Fruit fly (Drosophila melanogaster) whole organism, adult: ENCODE data around the gene xit.

ENCODE experiments used
- CG11617 ChIP-seq: fragments of 200-800 bp; sonication (Bioruptor generic); optimal IDR thresholded peaks from 2 replicates; lab custom pipeline; 2017; ENCODE audit warnings: mild to moderate bottlenecking, missing biosample characterization, missing genetic modification reagents, missing genetic modification characterization
- CG12768 ChIP-seq: fragments of 200-800 bp; sonication (Bioruptor generic); optimal IDR thresholded peaks from 2 replicates; lab custom pipeline; 2017; ENCODE audit warnings: missing biosample characterization, missing genetic modification characterization, mild to moderate bottlenecking, moderate library complexity, missing genetic modification reagents
- CG14711 ChIP-seq: fragments of 200-800 bp; sonication (Bioruptor generic); optimal IDR thresholded peaks from 2 replicates; lab custom pipeline; 2018; ENCODE audit warnings: missing biosample characterization, mild to moderate bottlenecking, missing genetic modification characterization, moderate library complexity
- CG1620 ChIP-seq: fragments of 200-800 bp; sonication (Bioruptor generic); optimal IDR thresholded peaks from 2 replicates; lab custom pipeline; 2016; ENCODE audit warnings: missing biosample characterization, missing genetic modification characterization
- CG33017 ChIP-seq: fragments of 200-800 bp; sonication (Bioruptor generic); optimal IDR thresholded peaks from 2 replicates; lab custom pipeline; 2018; ENCODE audit warnings: missing biosample characterization, mild to moderate bottlenecking, missing genetic modification characterization, moderate library complexity
- CG5204 ChIP-seq: fragments of 200-800 bp; sonication (Bioruptor generic); optimal IDR thresholded peaks from 2 replicates; lab custom pipeline; 2016; ENCODE audit warnings: missing biosample characterization, missing genetic modification characterization
- CG7045 ChIP-seq: fragments of 200-800 bp; sonication (Bioruptor generic); optimal IDR thresholded peaks from 2 replicates; lab custom pipeline; 2017; ENCODE audit warnings: missing biosample characterization, mild to moderate bottlenecking, missing genetic modification characterization
- CG7101 ChIP-seq: fragments of 200-800 bp; sonication (Bioruptor generic); optimal IDR thresholded peaks from 2 replicates; lab custom pipeline; 2018; ENCODE audit warnings: missing biosample characterization, mild to moderate bottlenecking, missing genetic modification characterization, moderate library complexity
- Clk ChIP-seq: fragments of 200-800 bp; sonication (Bioruptor generic); optimal IDR thresholded peaks from 2 replicates; lab custom pipeline; 2017; ENCODE audit warnings: missing biosample characterization, missing genetic modification characterization
- Crg-1 ChIP-seq: fragments of 200-800 bp; sonication (Bioruptor generic); optimal IDR thresholded peaks from 2 replicates; lab custom pipeline; 2016; ENCODE audit warnings: missing biosample characterization, missing genetic modification characterization
- Hr96 ChIP-seq: fragments of 200-800 bp; sonication (Bioruptor generic); optimal IDR thresholded peaks from 2 replicates; lab custom pipeline; 2016; ENCODE audit warnings: missing biosample characterization, missing genetic modification characterization
- Mnt ChIP-seq: fragments of 200-800 bp; sonication (Bioruptor generic); optimal IDR thresholded peaks from 2 replicates; lab custom pipeline; 2016; ENCODE audit warnings: missing biosample characterization, mild to moderate bottlenecking, missing genetic modification characterization
- bab1 ChIP-seq: fragments of 200-800 bp; sonication (Bioruptor generic); optimal IDR thresholded peaks from 3 replicates; lab custom pipeline; 2019; ENCODE audit warnings: missing biosample characterization, mild to moderate bottlenecking, missing genetic modification characterization, moderate library complexity
- cic ChIP-seq: fragments of 200-800 bp; sonication (Bioruptor generic); optimal IDR thresholded peaks from 2 replicates; lab custom pipeline; 2017; ENCODE audit warnings: missing biosample characterization, mild to moderate bottlenecking, missing genetic modification characterization, moderate library complexity
- cnc ChIP-seq, 2 experiments: fragments of >200 bp; optimal IDR thresholded peaks; 2 replicates each; lab custom pipeline; 2017
- kay ChIP-seq: fragments of 200-800 bp; sonication (Bioruptor generic); peaks from one replicate; lab custom pipeline; 2016; ENCODE audit warnings: missing biosample characterization, missing genetic modification characterization, borderline replicate concordance
- ovo ChIP-seq: fragments of 200-800 bp; sonication (Bioruptor generic); optimal IDR thresholded peaks from 2 replicates; lab custom pipeline; 2016; ENCODE audit warnings: missing biosample characterization, missing genetic modification characterization
- pad ChIP-seq: fragments of 200-800 bp; sonication (Bioruptor generic); optimal IDR thresholded peaks from 3 replicates; lab custom pipeline; 2017; ENCODE audit warnings: missing biosample characterization, missing genetic modification characterization, mild to moderate bottlenecking, moderate library complexity, missing genetic modification reagents
- tj ChIP-seq: fragments of 200-800 bp; sonication (Bioruptor generic); optimal IDR thresholded peaks from 3 replicates; lab custom pipeline; 2017; ENCODE audit warnings: missing biosample characterization, mild to moderate bottlenecking, missing genetic modification characterization, moderate library complexity
- toe ChIP-seq: fragments of 200-800 bp; sonication (Bioruptor generic); optimal IDR thresholded peaks from 2 replicates; lab custom pipeline; 2016; ENCODE audit warnings: missing biosample characterization, missing genetic modification characterization

xit gene

DNA sequence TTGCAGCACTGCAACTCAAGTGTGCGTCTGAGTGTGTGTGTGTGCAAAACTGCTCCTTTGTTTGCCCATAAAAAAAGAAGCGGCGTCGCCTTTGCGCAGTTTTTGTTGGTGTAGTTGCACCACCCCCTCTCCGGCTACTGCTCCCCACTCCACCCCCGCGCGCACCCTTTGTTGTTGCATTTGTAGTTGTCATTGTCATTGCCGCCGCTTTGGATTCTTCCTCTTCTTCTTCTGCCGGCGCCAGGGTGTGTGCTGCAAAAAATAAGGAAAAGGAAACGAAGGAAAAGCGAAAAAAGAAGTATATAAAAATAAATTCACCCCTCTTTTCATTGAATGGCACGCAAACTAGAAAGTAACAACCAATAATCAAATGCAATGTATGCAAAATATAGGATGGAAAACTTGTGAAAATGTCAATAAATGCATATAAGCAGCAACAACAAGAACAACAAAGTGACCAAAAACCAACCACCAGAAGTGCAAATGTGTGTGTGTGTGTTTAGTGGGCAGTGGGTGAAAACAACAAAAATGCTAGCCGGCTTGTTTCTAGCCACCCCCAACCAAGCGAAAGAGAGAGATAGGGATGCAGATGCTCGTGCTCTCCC is 16.8 kb upstream of the xit start:
- no peak for TF ChIP-seq pad (GFP tag; lab: Kevin White, UChicago)
- no peak for TF ChIP-seq toe (GFP tag; lab: Kevin White, UChicago)
- TF ChIP-seq CG11617 (GFP tag; lab: Kevin White, UChicago), result no peak
- TF ChIP-seq CG12768 (GFP tag; lab: Kevin White, UChicago), result no peak
- TF ChIP-seq CG14711 (tag; lab: Kevin White, UChicago), result no peak
- no peak for TF ChIP-seq Mnt (GFP tag; lab: Kevin White, UChicago)
- TF ChIP-seq bab1 (GFP tag; lab: Kevin White, UChicago), result no peak
- no peak for TF ChIP-seq tj (GFP tag; lab: Kevin White, UChicago)
- no peak for TF ChIP-seq kay
- no peak for TF ChIP-seq CG7045 (GFP tag; lab: Kevin White, UChicago)
- no peak for TF ChIP-seq CG33017
- no peak for TF ChIP-seq CG1620 (GFP tag; lab: Kevin White, UChicago)
- no peak for TF ChIP-seq cic (GFP tag; lab: Kevin White, UChicago)

DNA sequence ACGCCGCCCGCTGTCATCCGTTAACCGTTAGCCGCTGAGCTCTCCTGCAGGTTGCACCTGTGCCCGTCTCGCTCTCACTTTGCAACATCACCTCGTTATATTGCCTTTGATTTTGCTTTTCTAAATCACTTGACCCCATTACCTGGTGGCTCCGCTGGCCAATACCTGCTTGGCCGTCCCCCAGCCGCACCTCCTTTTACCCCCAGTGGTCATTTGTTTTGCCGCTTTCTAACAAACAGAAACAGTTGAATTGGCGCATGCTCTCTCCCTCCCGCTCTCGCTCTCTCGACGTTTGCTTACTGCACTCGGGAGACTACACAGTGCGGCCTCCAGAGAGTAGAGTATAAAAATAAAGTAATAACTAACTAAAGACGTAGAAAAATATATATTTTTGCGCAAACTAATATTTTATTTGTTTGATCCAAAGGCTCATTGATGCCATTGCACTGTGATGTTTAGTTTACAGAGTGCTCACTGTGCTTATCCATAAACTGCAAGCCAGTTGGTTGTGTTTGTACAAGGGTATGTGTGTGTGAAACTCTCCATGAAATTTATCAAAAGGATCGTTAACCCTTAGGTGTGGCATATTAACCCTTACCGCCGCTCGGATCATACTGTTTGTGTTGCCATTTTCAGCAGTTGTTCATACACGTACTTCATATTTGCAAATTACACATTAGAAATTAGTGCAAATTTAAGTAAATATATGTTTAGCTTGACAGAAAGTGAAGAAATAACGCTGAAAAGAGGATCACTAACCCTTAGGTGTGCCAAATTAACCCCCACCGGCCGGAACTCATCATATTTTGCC is 16.1 kb upstream of the xit start:
- TF ChIP-seq CG5204, result peak; percentile 72
- TF ChIP-seq pad (GFP tag; lab: Kevin White, UChicago), result peak; percentile 84
- peak; percentile 80 for TF ChIP-seq Crg-1 (GFP tag; lab: Kevin White, UChicago)
- TF ChIP-seq cic (GFP tag; lab: Kevin White, UChicago), result peak; percentile 3
- peak; percentile 42 for TF ChIP-seq CG7045 (GFP tag; lab: Kevin White, UChicago)
- TF ChIP-seq CG1620 (GFP tag; lab: Kevin White, UChicago), result no peak
- TF ChIP-seq tj (GFP tag; lab: Kevin White, UChicago), result peak; percentile 38
- TF ChIP-seq toe (GFP tag; lab: Kevin White, UChicago), result peak; percentile 64
- TF ChIP-seq kay, result no peak
- TF ChIP-seq CG11617 (GFP tag; lab: Kevin White, UChicago), result peak; percentile 71
- TF ChIP-seq Hr96 (GFP tag; lab: Kevin White, UChicago), result peak; percentile 66
- peak; percentile 80 for TF ChIP-seq ovo (GFP tag; lab: Kevin White, UChicago)
- TF ChIP-seq Mnt (GFP tag; lab: Kevin White, UChicago), result peak; percentile 71
- peak; percentile 93 for TF ChIP-seq CG7101 (tag; lab: Kevin White, UChicago)
- peak; percentile 90 for TF ChIP-seq CG33017
- peak; percentile 81 for TF ChIP-seq CG14711 (tag; lab: Kevin White, UChicago)
- peak; percentile 42 for TF ChIP-seq Clk (GFP tag; lab: Kevin White, UChicago)
- TF ChIP-seq CG12768 (GFP tag; lab: Kevin White, UChicago), result peak; percentile 64
- no peak for TF ChIP-seq cnc (optimal IDR thresholded peaks at IDR 0.05; lab: Kevin White, UChicago)
- peak; percentile 89 for TF ChIP-seq bab1 (GFP tag; lab: Kevin White, UChicago)

DNA sequence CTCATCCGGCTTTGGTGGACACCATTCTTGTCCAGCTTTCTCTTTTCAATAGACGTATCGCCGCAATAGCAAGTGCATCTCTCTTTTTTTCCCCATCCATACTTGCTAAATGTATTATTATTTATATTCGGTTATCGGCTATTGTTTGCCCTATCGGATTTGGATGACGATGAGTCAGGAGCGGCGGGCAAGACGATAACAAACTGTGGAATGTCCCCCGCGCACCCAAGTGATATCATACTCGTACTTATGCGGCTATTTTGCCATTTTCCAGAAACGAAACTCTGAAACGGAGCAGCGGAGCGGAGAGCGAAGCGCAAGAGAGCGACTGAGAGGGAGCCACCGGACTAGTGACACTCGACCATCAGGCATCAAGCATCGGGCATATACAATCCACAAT is 15.4 kb upstream of the xit start:
- TF ChIP-seq CG7101 (tag; lab: Kevin White, UChicago), result no peak
- TF ChIP-seq kay, result no peak
- TF ChIP-seq pad (GFP tag; lab: Kevin White, UChicago), result no peak
- TF ChIP-seq CG1620 (GFP tag; lab: Kevin White, UChicago), result no peak
- no peak for TF ChIP-seq Hr96 (GFP tag; lab: Kevin White, UChicago)
- TF ChIP-seq cnc (optimal IDR thresholded peaks at IDR 0.05; lab: Kevin White, UChicago), result no peak
- no peak for TF ChIP-seq toe (GFP tag; lab: Kevin White, UChicago)
- TF ChIP-seq Crg-1 (GFP tag; lab: Kevin White, UChicago), result no peak
- no peak for TF ChIP-seq Clk (GFP tag; lab: Kevin White, UChicago)
- TF ChIP-seq CG14711 (tag; lab: Kevin White, UChicago), result no peak
- TF ChIP-seq cic (GFP tag; lab: Kevin White, UChicago), result no peak
- no peak for TF ChIP-seq CG5204
- TF ChIP-seq CG11617 (GFP tag; lab: Kevin White, UChicago), result no peak
- TF ChIP-seq ovo (GFP tag; lab: Kevin White, UChicago), result no peak
- TF ChIP-seq Mnt (GFP tag; lab: Kevin White, UChicago), result no peak
- TF ChIP-seq CG33017, result no peak
- no peak for TF ChIP-seq CG7045 (GFP tag; lab: Kevin White, UChicago)
- no peak for TF ChIP-seq CG12768 (GFP tag; lab: Kevin White, UChicago)
- no peak for TF ChIP-seq tj (GFP tag; lab: Kevin White, UChicago)

DNA sequence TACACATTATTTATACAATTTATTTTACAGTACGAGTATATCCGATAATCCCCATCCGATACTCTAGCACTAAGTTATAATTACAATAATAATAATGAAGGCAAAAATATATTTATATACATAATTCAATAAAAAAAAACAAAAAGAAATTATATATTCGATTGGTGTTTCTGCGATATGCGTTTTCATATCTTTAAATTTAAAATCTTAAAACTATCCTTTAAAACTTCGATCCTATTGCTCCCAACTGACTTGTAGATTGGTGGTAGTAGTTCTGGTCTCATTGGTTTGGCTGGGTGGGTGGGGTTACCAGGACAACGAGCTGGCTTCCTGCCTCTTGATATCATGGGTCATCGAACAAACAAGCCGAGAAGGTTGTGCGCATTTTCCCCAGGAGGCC is 7.1 kb upstream of the xit start, which contains the start of gene iav:
Gene iav, plus strand, starts transcription at position 301 of the 400 bp plus-strand sequence.
- TF ChIP-seq CG1620 (GFP tag; lab: Kevin White, UChicago), result no peak
- TF ChIP-seq cic (GFP tag; lab: Kevin White, UChicago), result no peak
- TF ChIP-seq Crg-1 (GFP tag; lab: Kevin White, UChicago), result no peak
- no peak for TF ChIP-seq CG14711 (tag; lab: Kevin White, UChicago)
- no peak for TF ChIP-seq CG33017
- TF ChIP-seq CG7101 (tag; lab: Kevin White, UChicago), result no peak

DNA sequence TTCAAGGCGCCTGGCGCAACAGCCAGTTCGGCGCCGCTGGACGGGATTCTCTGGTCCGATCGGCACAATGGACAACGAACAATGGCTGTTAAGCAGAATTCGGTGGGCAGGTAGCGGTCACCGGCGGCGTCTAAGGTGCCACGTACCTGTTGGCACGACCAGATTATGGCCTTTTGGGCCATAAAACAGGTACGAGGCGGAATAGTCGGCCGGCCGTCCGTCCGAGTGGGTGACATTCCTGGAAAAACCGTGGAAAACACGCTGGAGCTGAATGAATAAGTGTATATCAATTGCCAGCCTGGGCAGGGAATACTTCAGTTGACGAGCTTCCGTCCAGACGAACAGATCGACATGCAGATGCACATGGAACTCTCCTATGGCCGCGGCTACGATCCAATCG is 2.1 kb downstream of the xit start, which contains the start of gene Atx-1:
Gene Atx-1, plus strand, starts transcription at position 301 of the 400 bp plus-strand sequence.
- TF ChIP-seq CG7101 (tag; lab: Kevin White, UChicago), result no peak
- no peak for TF ChIP-seq toe (GFP tag; lab: Kevin White, UChicago)
- TF ChIP-seq Mnt (GFP tag; lab: Kevin White, UChicago), result no peak
- no peak for TF ChIP-seq Hr96 (GFP tag; lab: Kevin White, UChicago)
- no peak for TF ChIP-seq CG5204
- no peak for TF ChIP-seq bab1 (GFP tag; lab: Kevin White, UChicago)
- TF ChIP-seq Crg-1 (GFP tag; lab: Kevin White, UChicago), result no peak
- no peak for TF ChIP-seq ovo (GFP tag; lab: Kevin White, UChicago)
- no peak for TF ChIP-seq cnc (optimal IDR thresholded peaks at IDR 0.05; lab: Kevin White, UChicago)
- TF ChIP-seq CG14711 (tag; lab: Kevin White, UChicago), result no peak
- TF ChIP-seq CG33017, result no peak
- no peak for TF ChIP-seq CG1620 (GFP tag; lab: Kevin White, UChicago)
- TF ChIP-seq CG11617 (GFP tag; lab: Kevin White, UChicago), result no peak
- TF ChIP-seq CG7045 (GFP tag; lab: Kevin White, UChicago), result no peak
- TF ChIP-seq CG12768 (GFP tag; lab: Kevin White, UChicago), result no peak
- TF ChIP-seq pad (GFP tag; lab: Kevin White, UChicago), result no peak
- no peak for TF ChIP-seq cic (GFP tag; lab: Kevin White, UChicago)
- TF ChIP-seq kay, result no peak
- no peak for TF ChIP-seq tj (GFP tag; lab: Kevin White, UChicago)
- no peak for TF ChIP-seq Clk (GFP tag; lab: Kevin White, UChicago)
